Fruit fly (Drosophila melanogaster) S2 (cell line): ENCODE data around the gene CG11158.

Source experiments
- CG8478 ChIP-seq: fragments of >200 bp; optimal IDR thresholded peaks from 2 replicates; lab custom pipeline; 2018
- CTCF ChIP-seq, 2 experiments: fragments of >200 bp; optimal IDR thresholded peaks; 2 replicates each; lab custom pipeline; 2018

DNA sequence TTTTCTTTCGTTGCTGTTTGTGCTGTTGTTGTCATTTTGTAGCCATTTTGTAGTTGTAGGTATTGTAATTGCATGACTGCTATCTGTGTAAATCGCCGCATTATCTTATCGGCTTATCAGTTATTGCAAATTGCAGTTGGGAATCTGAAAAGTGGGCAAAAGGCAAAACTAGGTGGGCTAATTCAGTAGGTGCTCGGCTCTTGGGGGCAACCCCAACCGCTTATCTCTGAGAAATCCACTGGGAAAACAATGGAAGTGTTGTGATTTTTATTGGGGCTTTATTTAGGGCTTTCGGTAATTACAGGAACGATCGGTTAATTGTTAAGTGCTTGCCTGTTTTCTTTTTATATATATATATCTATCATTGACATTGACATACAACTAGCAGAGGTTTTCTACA is 31.6 kb upstream of the CG11158 start:
- TF ChIP-seq CG8478 (lab: Kevin White, UChicago) (no peak), CTCF (optimal IDR thresholded peaks at IDR 0.05; lab: Kevin White, UChicago) (no peak)
